Worm (Caenorhabditis elegans): ENCODE measurements around the gene cct-6.

DNA sequence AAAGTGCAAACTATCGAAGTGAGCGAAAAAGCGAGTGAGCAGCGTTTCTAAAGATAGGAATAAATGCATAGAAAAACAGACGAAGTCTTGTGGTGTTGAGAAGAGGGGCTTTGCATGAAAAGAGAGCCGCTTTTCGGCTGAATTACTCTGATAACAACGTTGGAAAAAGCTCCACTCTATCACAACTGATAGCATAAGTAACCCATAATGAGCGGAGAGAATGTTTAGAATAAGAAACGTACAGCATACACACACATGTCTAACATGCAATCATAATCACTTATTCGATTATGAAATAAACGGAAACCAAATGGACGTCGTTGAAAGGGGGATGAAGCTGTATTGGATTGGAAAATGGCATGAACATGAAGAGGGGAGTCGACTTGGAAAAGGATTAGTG lies 15.2 kb downstream of the cct-6 start:
- TF ChIP-seq ama-1 (optimal IDR thresholded peaks at IDR 0.05) (no peak), gmeb-2 (tag; optimal IDR thresholded peaks at IDR 0.05) (no peak), nhr-11 (tag; optimal IDR thresholded peaks at IDR 0.05) (no peak), ceh-9 (tag; optimal IDR thresholded peaks at IDR 0.05) (no peak), F13H6.1 (tag; optimal IDR thresholded peaks at IDR 0.05) (no peak)

All from whole organism, late embryonic.